Fruit fly (Drosophila melanogaster): Measurements from ENCODE around the gene AP-1sigma.

Gene AP-1sigma

dm6 chr3R:24001150-24001549 lies 42.7 kb downstream of the AP-1sigma start:
- TF ChIP-seq Eip75B (GFP tag; optimal IDR thresholded peaks at IDR 0.05) (no peak), Sox102F (GFP tag; optimal IDR thresholded peaks at IDR 0.05) (no peak), CG7368 (GFP tag; optimal IDR thresholded peaks at IDR 0.05) (no peak), fkh (GFP tag; optimal IDR thresholded peaks at IDR 0.05) (peak; percentile 4), CG8119 (GFP tag; IDR thresholded peaks at IDR 0.05) (no peak), Ets21C (GFP tag; optimal IDR thresholded peaks at IDR 0.05) (no peak)

dm6 chr3R:24003948-24004347 lies 45.5 kb downstream of the AP-1sigma start:
- TF ChIP-seq fd59A (GFP tag; optimal IDR thresholded peaks at IDR 0.05) = no peak
- TF ChIP-seq Eip78C (GFP tag) = peak; percentile 50
- no peak for TF ChIP-seq vri (GFP tag; optimal IDR thresholded peaks at IDR 0.05)
- TF ChIP-seq lz (GFP tag; optimal IDR thresholded peaks at IDR 0.05) = no peak
- no peak for TF ChIP-seq CG11762 (GFP tag; optimal IDR thresholded peaks at IDR 0.05; ENCODE audit: insufficient read depth)
- TF ChIP-seq CG31627 (GFP tag; optimal IDR thresholded peaks at IDR 0.05) = no peak
- no peak for TF ChIP-seq Hr39 (GFP tag; optimal IDR thresholded peaks at IDR 0.05)
- TF ChIP-seq dac (GFP tag; optimal IDR thresholded peaks at IDR 0.05) = no peak
- no peak for TF ChIP-seq OdsH (GFP tag; optimal IDR thresholded peaks at IDR 0.05)
- TF ChIP-seq eg (GFP tag; IDR thresholded peaks at IDR 0.05) = no peak
- TF ChIP-seq CG8632 (GFP tag; optimal IDR thresholded peaks at IDR 0.05) = no peak
- TF ChIP-seq topi (GFP tag; optimal IDR thresholded peaks at IDR 0.05) = no peak
- TF ChIP-seq CG10631 (GFP tag; optimal IDR thresholded peaks at IDR 0.05) = no peak
- TF ChIP-seq fd85E (GFP tag; optimal IDR thresholded peaks at IDR 0.05) = no peak
- TF ChIP-seq achi (GFP tag; optimal IDR thresholded peaks at IDR 0.05) = no peak
- TF ChIP-seq Ets21C (GFP tag; optimal IDR thresholded peaks at IDR 0.05) = no peak
- TF ChIP-seq CG34406 (GFP tag; optimal IDR thresholded peaks at IDR 0.05) = no peak
- peak; percentile 46; the same call in 2 of the 3 replicates for TF ChIP-seq CG6163 (GFP tag; IDR thresholded peaks at IDR 0.05)
- TF ChIP-seq CG3032 (tag; optimal IDR thresholded peaks at IDR 0.05) = no peak
- peak; percentile 66 for TF ChIP-seq CG9139 (GFP tag; optimal IDR thresholded peaks at IDR 0.05)
- TF ChIP-seq CG8119 (GFP tag; IDR thresholded peaks at IDR 0.05) = no peak
- no peak for TF ChIP-seq pdm3 (GFP tag; optimal IDR thresholded peaks at IDR 0.05)
- TF ChIP-seq CG4318 (GFP tag; optimal IDR thresholded peaks at IDR 0.05) = no peak
- TF ChIP-seq Blimp-1 (GFP tag; optimal IDR thresholded peaks at IDR 0.05) = no peak
- no peak for TF ChIP-seq Hr4 (GFP tag; optimal IDR thresholded peaks at IDR 0.05)
- no peak for TF ChIP-seq svp (GFP tag)
- no peak for TF ChIP-seq CG15336 (GFP tag; IDR thresholded peaks at IDR 0.05)
- no peak for TF ChIP-seq Eip93F (GFP tag; optimal IDR thresholded peaks at IDR 0.05)
- no peak for TF ChIP-seq Lpt (GFP tag; optimal IDR thresholded peaks at IDR 0.05)
- TF ChIP-seq CG8319 (GFP tag; optimal IDR thresholded peaks at IDR 0.05) = no peak
- TF ChIP-seq CG6276 (GFP tag; optimal IDR thresholded peaks at IDR 0.05) = no peak
- TF ChIP-seq Ets96B (tag; optimal IDR thresholded peaks at IDR 0.05) = no peak
- no peak for TF ChIP-seq Sox14 (GFP tag; optimal IDR thresholded peaks at IDR 0.05)
- no peak for TF ChIP-seq fkh (GFP tag; optimal IDR thresholded peaks at IDR 0.05)
- TF ChIP-seq CG7368 (GFP tag; optimal IDR thresholded peaks at IDR 0.05) = no peak
- TF ChIP-seq ss (GFP tag; optimal IDR thresholded peaks at IDR 0.05) = peak; percentile 76 to 84
- no peak for TF ChIP-seq Eip75B (GFP tag; optimal IDR thresholded peaks at IDR 0.05)
- TF ChIP-seq Smox (GFP tag; optimal IDR thresholded peaks at IDR 0.05) = no peak
- no peak for TF ChIP-seq acj6 (GFP tag; optimal IDR thresholded peaks at IDR 0.05)
- peak; percentile 34 for TF ChIP-seq dsx (GFP tag; optimal IDR thresholded peaks at IDR 0.05; ENCODE audit: poor library complexity, severe bottlenecking)
- TF ChIP-seq cyc (GFP tag; optimal IDR thresholded peaks at IDR 0.05) = no peak
- TF ChIP-seq CG3919 (GFP tag; optimal IDR thresholded peaks at IDR 0.05) = no peak
- TF ChIP-seq salr (GFP tag; optimal IDR thresholded peaks at IDR 0.05) = no peak
- no peak for TF ChIP-seq CG6792 (GFP tag; optimal IDR thresholded peaks at IDR 0.05)
- TF ChIP-seq esn (GFP tag; optimal IDR thresholded peaks at IDR 0.05) = no peak
- TF ChIP-seq Gug (GFP tag; IDR thresholded peaks at IDR 0.05) = no peak
- TF ChIP-seq CG11294 (GFP tag; IDR thresholded peaks at IDR 0.05) = no peak
- TF ChIP-seq CG10669 (GFP tag; optimal IDR thresholded peaks at IDR 0.05) = peak; percentile 21
- no peak for TF ChIP-seq net (GFP tag; optimal IDR thresholded peaks at IDR 0.05)
- peak; percentile 17 for TF ChIP-seq CG1621 (tag; optimal IDR thresholded peaks at IDR 0.05)

Measured in whole organism, prepupa.